Fruit fly (Drosophila melanogaster) whole organism, embryonic: Measurements from ENCODE around the gene Dbp21E2.
A peak's percentile ranks its signal among the peaks of the same experiment; 100 is the strongest.

Experiments
- Awh ChIP-seq: fragments of 200-800 bp; sonication (Bioruptor generic); IDR thresholded peaks from 2 replicates; pipeline ENCODE4, ENCODE4 v1.3.6; 2022; ENCODE audit warnings: missing biosample characterization, missing genetic modification characterization
- B-H2 ChIP-seq: fragments of 200-800 bp; sonication (Bioruptor generic); optimal IDR thresholded peaks from 2 replicates; lab custom pipeline; 2018; ENCODE audit warnings: missing biosample characterization, mild to moderate bottlenecking, missing genetic modification characterization
- CG10209 ChIP-seq: fragments of 200-800 bp; sonication (Bioruptor generic); optimal IDR thresholded peaks from 3 replicates; lab custom pipeline; 2017; ENCODE audit warnings: missing biosample characterization, mild to moderate bottlenecking, missing genetic modification characterization, missing genetic modification reagents
- CG10366 ChIP-seq: fragments of 200-800 bp; sonication (Bioruptor generic); IDR thresholded peaks from 2 replicates; pipeline ENCODE4 v1.3.6; 2022; ENCODE audit warnings: missing biosample characterization, missing genetic modification characterization
- CG11093 ChIP-seq: fragments of 200-800 bp; sonication (Bioruptor generic); IDR thresholded peaks from 3 replicates; pipeline ENCODE4 v1.3.6; 2022; ENCODE audit warnings: missing biosample characterization, missing genetic modification characterization
- CG11723 ChIP-seq: fragments of 200-800 bp; sonication (Bioruptor generic); optimal IDR thresholded peaks from 2 replicates; lab custom pipeline; 2017; ENCODE audit warnings: missing biosample characterization, mild to moderate bottlenecking, missing genetic modification characterization
- CG12769 ChIP-seq: fragments of 200-800 bp; sonication (Bioruptor generic); optimal IDR thresholded peaks from 2 replicates; lab custom pipeline; 2019; ENCODE audit warnings: missing biosample characterization, mild to moderate bottlenecking, missing genetic modification characterization, moderate library complexity
- CG14667 ChIP-seq: fragments of 200-800 bp; sonication (Bioruptor generic); IDR thresholded peaks from 2 replicates; pipeline ENCODE4 v1.3.6; 2022; ENCODE audit warnings: missing biosample characterization, missing genetic modification characterization
- CG15073 ChIP-seq: fragments of 200-800 bp; sonication (Bioruptor generic); optimal IDR thresholded peaks from 2 replicates; lab custom pipeline; 2016; ENCODE audit warnings: missing biosample characterization, missing genetic modification characterization
- CG15479 ChIP-seq: fragments of 200-800 bp; sonication (Bioruptor generic); optimal IDR thresholded peaks from 3 replicates; lab custom pipeline; 2019; ENCODE audit warnings: missing biosample characterization, mild to moderate bottlenecking, missing genetic modification characterization, moderate library complexity
- CG1602 ChIP-seq: fragments of 200-800 bp; sonication (Bioruptor generic); optimal IDR thresholded peaks from 3 replicates; lab custom pipeline; 2016; ENCODE audit warnings: missing biosample characterization, missing genetic modification characterization
- CG2202 ChIP-seq: fragments of 200-800 bp; sonication (Bioruptor generic); optimal IDR thresholded peaks from 2 replicates; lab custom pipeline; 2018; ENCODE audit warnings: missing biosample characterization, mild to moderate bottlenecking, missing genetic modification characterization
- CG2678 ChIP-seq: fragments of 200-800 bp; sonication (Bioruptor generic); optimal IDR thresholded peaks from 3 replicates; lab custom pipeline; 2019; ENCODE audit warnings: missing biosample characterization, mild to moderate bottlenecking, missing genetic modification characterization, moderate library complexity
- CG30431 ChIP-seq: fragments of 200-800 bp; sonication (Bioruptor generic); optimal IDR thresholded peaks from 2 replicates; lab custom pipeline; 2017; ENCODE audit warnings: missing biosample characterization, missing genetic modification characterization
- CG3065 ChIP-seq: fragments of 200-800 bp; sonication (Bioruptor generic); optimal IDR thresholded peaks from 2 replicates; lab custom pipeline; 2016; ENCODE audit warnings: missing biosample characterization, missing genetic modification characterization
- CG3847 ChIP-seq: fragments of 200-800 bp; sonication (Bioruptor generic); IDR thresholded peaks from 2 replicates; pipeline ENCODE4 v1.3.6; 2022; ENCODE audit warnings: missing biosample characterization, missing genetic modification characterization
- CG4404 ChIP-seq: fragments of 200-800 bp; sonication (Bioruptor generic); IDR thresholded peaks from 2 replicates; pipeline ENCODE4 v1.3.6; 2022; ENCODE audit warnings: missing biosample characterization, missing genetic modification characterization
- CG4424 ChIP-seq: fragments of 200-800 bp; sonication (Bioruptor generic); optimal IDR thresholded peaks from 3 replicates; lab custom pipeline; 2016; ENCODE audit warnings: missing biosample characterization, missing genetic modification characterization
- CG6654 ChIP-seq: fragments of 200-800 bp; sonication (Bioruptor generic); optimal IDR thresholded peaks from 2 replicates; lab custom pipeline; 2017; ENCODE audit warnings: missing biosample characterization, mild to moderate bottlenecking, missing genetic modification characterization
- CG7928 ChIP-seq: fragments of 200-800 bp; sonication (Bioruptor generic); optimal IDR thresholded peaks from 2 replicates; lab custom pipeline; 2017; ENCODE audit warnings: missing biosample characterization, mild to moderate bottlenecking, missing genetic modification characterization
- CG9609 ChIP-seq: fragments of 200-800 bp; sonication (Bioruptor generic); optimal IDR thresholded peaks from 3 replicates; lab custom pipeline; 2016; ENCODE audit warnings: missing biosample characterization, missing genetic modification characterization
- Dek ChIP-seq: fragments of 200-800 bp; sonication (Bioruptor generic); optimal IDR thresholded peaks from 3 replicates; lab custom pipeline; 2019; ENCODE audit warnings: missing biosample characterization, mild to moderate bottlenecking, missing genetic modification characterization, moderate library complexity
- Dip2 ChIP-seq: fragments of 200-800 bp; sonication (Bioruptor generic); IDR thresholded peaks from 2 replicates; pipeline ENCODE4 v1.3.6; 2022; ENCODE audit warnings: missing biosample characterization, missing genetic modification characterization
- Dip3 ChIP-seq: fragments of 200-800 bp; sonication (Bioruptor generic); optimal IDR thresholded peaks from 3 replicates; lab custom pipeline; 2016; ENCODE audit warnings: missing biosample characterization, missing genetic modification characterization
- Gsc ChIP-seq: fragments of 200-800 bp; sonication (Bioruptor generic); IDR thresholded peaks from 2 replicates; pipeline ENCODE4 v1.3.6; 2022; ENCODE audit warnings: missing biosample characterization, missing genetic modification characterization
- Lhr ChIP-seq: fragments of 200-800 bp; sonication (Bioruptor generic); optimal IDR thresholded peaks from 3 replicates; lab custom pipeline; 2017; ENCODE audit warnings: mild to moderate bottlenecking, missing biosample characterization, missing genetic modification reagents, missing genetic modification characterization
- NK7.1 ChIP-seq: fragments of 200-800 bp; sonication (Bioruptor generic); optimal IDR thresholded peaks from 3 replicates; lab custom pipeline; 2016; ENCODE audit warnings: missing biosample characterization, missing genetic modification characterization
- Pdp1 ChIP-seq, 2 experiments: fragments of 200-800 bp; sonication (Bioruptor generic); optimal IDR thresholded peaks; 3 replicates each; lab custom pipeline; 2016; ENCODE audit warnings: missing biosample characterization in 2 of 2, missing genetic modification characterization in 2 of 2, mild to moderate bottlenecking in 1 of 2, moderate library complexity in 1 of 2
- Ptx1 ChIP-seq: fragments of 200-800 bp; sonication (Bioruptor generic); IDR thresholded peaks from 2 replicates; pipeline ENCODE4 v1.3.6; 2022; ENCODE audit warnings: missing biosample characterization, missing genetic modification characterization
- Rfx ChIP-seq: fragments of 200-800 bp; sonication (Bioruptor generic); IDR thresholded peaks from 2 replicates; pipeline ENCODE4 v1.3.6; 2022; ENCODE audit warnings: missing biosample characterization, missing genetic modification characterization
- Ssrp ChIP-seq: fragments of 200-800 bp; sonication (Bioruptor generic); optimal IDR thresholded peaks from 2 replicates; lab custom pipeline; 2018; ENCODE audit warnings: missing biosample characterization, mild to moderate bottlenecking, missing genetic modification characterization, moderate library complexity
- TFAM ChIP-seq: fragments of 200-800 bp; sonication (Bioruptor generic); optimal IDR thresholded peaks from 2 replicates; lab custom pipeline; 2017; ENCODE audit warnings: missing biosample characterization, missing genetic modification characterization, inconsistent platforms
- Tbp ChIP-seq: fragments of >200 bp; optimal IDR thresholded peaks from 2 replicates; lab custom pipeline; 2018; ENCODE audit warnings: missing biosample characterization, missing genetic modification characterization
- Vsx1 ChIP-seq: fragments of 200-800 bp; sonication (Bioruptor generic); optimal IDR thresholded peaks from 2 replicates; lab custom pipeline; 2017; ENCODE audit warnings: missing biosample characterization, mild to moderate bottlenecking, missing genetic modification characterization, missing genetic modification reagents
- ap ChIP-seq: fragments of 200-800 bp; sonication (Bioruptor generic); IDR thresholded peaks from 2 replicates; pipeline ENCODE4 v1.3.6; 2022; ENCODE audit warnings: missing biosample characterization, missing genetic modification characterization
- bcd ChIP-seq: fragments of 200-800 bp; sonication (Bioruptor generic); optimal IDR thresholded peaks from 2 replicates; lab custom pipeline; 2017; ENCODE audit warnings: missing biosample characterization, mild to moderate bottlenecking, missing genetic modification characterization
- crol ChIP-seq: fragments of 200-800 bp; sonication (Bioruptor generic); IDR thresholded peaks from 2 replicates; pipeline ENCODE4 v1.3.6; 2022; ENCODE audit warnings: missing biosample characterization, missing genetic modification characterization
- dati ChIP-seq: fragments of 200-800 bp; sonication (Bioruptor generic); IDR thresholded peaks from 2 replicates; pipeline ENCODE4 v1.3.6; 2022; ENCODE audit warnings: missing biosample characterization, missing genetic modification characterization
- ewg ChIP-seq: fragments of 200-800 bp; sonication (Bioruptor generic); optimal IDR thresholded peaks from 3 replicates; lab custom pipeline; 2017; ENCODE audit warnings: mild to moderate bottlenecking, missing biosample characterization, missing genetic modification reagents, missing genetic modification characterization
- h ChIP-seq: fragments of >200 bp; optimal IDR thresholded peaks from 2 replicates; lab custom pipeline; 2017
- ken ChIP-seq: fragments of 200-800 bp; sonication (Bioruptor generic); IDR thresholded peaks from 3 replicates; pipeline ENCODE4 v1.3.6; 2022; ENCODE audit warnings: missing biosample characterization, missing genetic modification characterization
- lilli ChIP-seq: fragments of 200-800 bp; sonication (Bioruptor generic); optimal IDR thresholded peaks from 3 replicates; lab custom pipeline; 2016; ENCODE audit warnings: missing biosample characterization, missing genetic modification characterization
- nerfin-1 ChIP-seq: fragments of 200-800 bp; sonication (Bioruptor generic); optimal IDR thresholded peaks from 3 replicates; lab custom pipeline; 2019; ENCODE audit warnings: missing biosample characterization, mild to moderate bottlenecking, missing genetic modification characterization, moderate library complexity
- sens ChIP-seq: fragments of 200-800 bp; sonication (Bioruptor generic); peaks from one replicate; lab custom pipeline; 2016; ENCODE audit warnings: missing biosample characterization, missing genetic modification characterization
- sens-2 ChIP-seq: fragments of 200-800 bp; sonication (Bioruptor generic); IDR thresholded peaks from 2 replicates; pipeline ENCODE4 v1.3.6; 2022; ENCODE audit warnings: missing biosample characterization, missing genetic modification characterization
- slbo ChIP-seq: fragments of 200-800 bp; sonication (Bioruptor generic); IDR thresholded peaks from 2 replicates; pipeline ENCODE4 v1.3.6; 2022; ENCODE audit warnings: missing biosample characterization, missing genetic modification characterization
- tin ChIP-seq: fragments of 200-800 bp; sonication (Bioruptor generic); optimal IDR thresholded peaks from 3 replicates; lab custom pipeline; 2016; ENCODE audit warnings: missing biosample characterization, missing genetic modification characterization
- toy ChIP-seq: fragments of 200-800 bp; sonication (Bioruptor generic); IDR thresholded peaks from 2 replicates; pipeline ENCODE4 v1.3.6; 2022; ENCODE audit warnings: missing biosample characterization, missing genetic modification characterization
- tx ChIP-seq: fragments of 200-800 bp; sonication (Bioruptor generic); optimal IDR thresholded peaks from 2 replicates; lab custom pipeline; 2016; ENCODE audit warnings: missing biosample characterization, missing genetic modification characterization
- unpg ChIP-seq: fragments of 200-800 bp; sonication (Bioruptor generic); optimal IDR thresholded peaks from 3 replicates; lab custom pipeline; 2018; ENCODE audit warnings: missing biosample characterization, mild to moderate bottlenecking, missing genetic modification characterization, moderate library complexity
- z ChIP-seq: fragments of 200-800 bp; sonication (Bioruptor generic); IDR thresholded peaks from 3 replicates; pipeline ENCODE4 v1.3.6; 2022; ENCODE audit warnings: missing biosample characterization, missing genetic modification characterization
- zf30C ChIP-seq: fragments of 200-800 bp; sonication (Bioruptor generic); optimal IDR thresholded peaks from 3 replicates; lab custom pipeline; 2018; ENCODE audit warnings: missing biosample characterization, mild to moderate bottlenecking, missing genetic modification characterization

Gene Dbp21E2

DNA sequence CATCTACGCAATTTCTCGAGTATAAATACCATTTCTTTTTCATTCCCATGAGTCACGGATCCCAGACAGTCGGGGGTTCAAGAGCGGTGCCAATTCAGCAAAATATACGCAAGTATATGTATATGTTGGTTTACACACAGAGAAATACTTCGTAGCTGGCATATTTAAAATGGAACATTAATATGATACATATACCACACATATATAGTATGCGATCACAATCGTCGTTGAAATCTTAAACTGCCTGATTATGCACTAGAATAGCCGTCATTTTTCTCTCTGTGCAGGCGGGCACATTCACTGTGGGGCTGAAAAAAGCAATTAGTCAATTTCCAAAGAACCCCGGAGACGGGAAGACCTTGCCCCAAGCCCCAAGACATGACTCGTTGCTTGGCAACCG, 30.3 kb downstream of the Dbp21E2 start (continued):
- TF ChIP-seq CG9609 (GFP tag; lab: Kevin White, UChicago) (peak; percentile 77), CG2678 (tag; lab: Kevin White, UChicago) (peak; percentile 83), CG30431 (GFP tag; lab: Kevin White, UChicago) (peak; percentile 53), ap (peak; percentile 51; the same call in 1 of the 2 replicates), toy (GFP tag; lab: Robert Waterston, UW) (peak; percentile 58; the same call in 1 of the 2 replicates), Ptx1 (GFP tag; lab: Robert Waterston, UW) (peak; percentile 80), Dip3 (GFP tag; lab: Kevin White, UChicago) (peak; percentile 83), Gsc (GFP tag; lab: Robert Waterston, UW) (peak; percentile 31; the same call in 1 of the 2 replicates), CG3065 (no peak), dati (GFP tag; lab: Robert Waterston, UW) (peak; percentile 17; the same call in 1 of the 2 replicates), ewg (GFP tag; lab: Kevin White, UChicago) (peak; percentile 43), sens-2 (GFP tag; lab: Robert Waterston, UW) (0 out of 2 replicates have a peak, but pooled peaks have one; percentile 45), CG10366 (GFP tag; lab: Robert Waterston, UW) (peak; percentile 82), CG1602 (GFP tag; lab: Kevin White, UChicago) (peak; percentile 52), CG14667 (peak; percentile 64), tx (GFP tag; lab: Kevin White, UChicago) (peak; percentile 51), CG15479 (GFP tag; lab: Kevin White, UChicago) (no peak), bcd (peak; percentile 75), CG4404 (GFP tag; lab: Robert Waterston, UW) (peak; percentile 74), CG11093 (GFP tag; lab: Robert Waterston, UW) (0 out of 3 replicates have a peak, but pooled peaks have one; percentile 43), CG15073 (no peak), nerfin-1 (tag; lab: Kevin White, UChicago) (no peak), B-H2 (GFP tag; lab: Kevin White, UChicago) (peak; percentile 41), Dek (peak; percentile 68), Awh (GFP tag; lab: Robert Waterston, UW) (peak; percentile 68), crol (GFP tag; lab: Robert Waterston, UW) (0 out of 2 replicates have a peak, but pooled peaks have one; percentile 11), Rfx (peak; percentile 94), CG4424 (peak; percentile 69), Pdp1 (GFP tag; optimal IDR thresholded peaks at IDR 0.05; lab: Kevin White, UChicago) (peak; percentile 39 to 40), unpg (peak; percentile 69), CG10209 (GFP tag; lab: Kevin White, UChicago) (peak; percentile 67), h (lab: Kevin White, UChicago) (no peak), CG3847 (peak; percentile 79), CG6654 (GFP tag; lab: Kevin White, UChicago) (peak; percentile 39), CG7928 (GFP tag; lab: Kevin White, UChicago) (peak; percentile 38), slbo (GFP tag; lab: Robert Waterston, UW) (peak; percentile 93), TFAM (GFP tag; lab: Kevin White, UChicago) (no peak), NK7.1 (GFP tag; lab: Kevin White, UChicago) (peak; percentile 26), Ssrp (tag; lab: Kevin White, UChicago) (peak; percentile 61), sens (GFP tag; lab: Kevin White, UChicago) (peak; percentile 90), CG11723 (GFP tag; lab: Kevin White, UChicago) (peak; percentile 54), Vsx1 (peak; percentile 24), z (0 out of 3 replicates have a peak, but pooled peaks have one; percentile 43), Dip2 (no peak), CG12769 (tag; lab: Kevin White, UChicago) (peak; percentile 90), ken (GFP tag; lab: Robert Waterston, UW) (peak; percentile 65; the same call in 1 of the 3 replicates), Tbp (GFP tag; lab: Kevin White, UChicago) (no peak), lilli (GFP tag; lab: Kevin White, UChicago) (peak; percentile 82), Lhr (peak; percentile 15), CG2202 (tag; lab: Kevin White, UChicago) (no peak), zf30C (GFP tag; lab: Kevin White, UChicago) (peak; percentile 40), tin (GFP tag; lab: Kevin White, UChicago) (peak; percentile 61)
